Fruit fly (Drosophila melanogaster): Measurements from ENCODE around the gene Gnpnat.

- TF ChIP-seq crol (GFP tag; IDR thresholded peaks at IDR 0.05) (no peak), CG1792 (GFP tag; optimal IDR thresholded peaks at IDR 0.05) (no peak), CG2889 (GFP tag; IDR thresholded peaks at IDR 0.05) (no peak), Blimp-1 (GFP tag; optimal IDR thresholded peaks at IDR 0.05) (no peak), CG11456 (GFP tag; IDR thresholded peaks at IDR 0.05) (no peak), CG5953 (GFP tag; IDR thresholded peaks at IDR 0.05) (no peak), Meics (GFP tag; optimal IDR thresholded peaks at IDR 0.05) (no peak), al (GFP tag; IDR thresholded peaks at IDR 0.05) (no peak), CG2712 (tag; optimal IDR thresholded peaks at IDR 0.05) (no peak), CG33557 (GFP tag; optimal IDR thresholded peaks at IDR 0.05) (no peak), Dip3 (GFP tag; optimal IDR thresholded peaks at IDR 0.05) (no peak), ham (GFP tag; IDR thresholded peaks at IDR 0.05) (no peak)
Observed at dm6 chr3R:29718363-29718762, 19.7 kb upstream of the Gnpnat start, which contains the start of gene CG15506.
